Worm (Caenorhabditis elegans) whole organism, L1 larva: ENCODE results near the gene str-232.

ENCODE experiments used
- C04F5.9 ChIP-seq: sonication (generic microtip); optimal IDR thresholded peaks from 2 replicates; lab custom pipeline; 2016; ENCODE audit warnings: missing genetic modification characterization, missing compliant biosample characterization
- C16A3.4 ChIP-seq: fragments of 150-350 bp; optimal IDR thresholded peaks from 2 replicates; lab custom pipeline; 2014; ENCODE audit warnings: missing biosample characterization, missing genetic modification characterization
- F16B12.6 ChIP-seq: fragments of 150-350 bp; optimal IDR thresholded peaks from 2 replicates; lab custom pipeline; 2014; ENCODE audit warnings: missing biosample characterization, missing genetic modification characterization
- aha-1 ChIP-seq: fragments of 150-350 bp; optimal IDR thresholded peaks from 2 replicates; lab custom pipeline; 2014; ENCODE audit warnings: missing biosample characterization, missing genetic modification characterization
- aly-2 ChIP-seq: fragments of 150-350 bp; optimal IDR thresholded peaks from 2 replicates; lab custom pipeline; 2014; ENCODE audit warnings: missing biosample characterization, missing genetic modification characterization
- ama-1 ChIP-seq: fragments of 150-350 bp; optimal IDR thresholded peaks from 2 replicates; lab custom pipeline; 2014
- ceh-63 ChIP-seq: fragments of 200-800 bp; sonication (Bioruptor generic); optimal IDR thresholded peaks from 2 replicates; lab custom pipeline; 2018; ENCODE audit warnings: mild to moderate bottlenecking, missing genetic modification characterization, missing compliant biosample characterization
- ces-1 ChIP-seq: fragments of 150-350 bp; optimal IDR thresholded peaks from 2 replicates; lab custom pipeline; 2014; ENCODE audit warnings: missing biosample characterization, missing genetic modification reagents, missing genetic modification characterization
- dpl-1 ChIP-seq, 3 experiments: fragments of 150-350 bp in 2 of 3; sonication (generic microtip) in 1 of 3; optimal IDR thresholded peaks; 2 replicates each; lab custom pipeline; 2014 to 2017; ENCODE audit warnings: missing biosample characterization in 3 of 3, missing genetic modification characterization in 3 of 3, missing genetic modification reagents in 3 of 3
- dsc-1 ChIP-seq: sonication (generic microtip); optimal IDR thresholded peaks from 2 replicates; lab custom pipeline; 2016; ENCODE audit warnings: mild to moderate bottlenecking, missing genetic modification characterization, missing compliant biosample characterization
- egl-13 ChIP-seq: sonication (generic microtip); optimal IDR thresholded peaks from 2 replicates; lab custom pipeline; 2016; ENCODE audit warnings: missing genotype, missing genetic modification reagents, missing genetic modification characterization, missing compliant biosample characterization
- egl-27 ChIP-seq, 2 experiments: fragments of 150-350 bp in 1 of 2; sonication (generic microtip); optimal IDR thresholded peaks; 3 replicates each; lab custom pipeline; 2017 to 2018; ENCODE audit warnings: missing biosample characterization in 2 of 2, missing genetic modification characterization in 2 of 2, missing genetic modification reagents in 2 of 2
- elt-3 ChIP-seq, 6 experiments: fragments of 150-350 bp in 1 of 6; sonication (generic microtip); optimal IDR thresholded peaks; 2 replicates each; lab custom pipeline; 2017 to 2018; ENCODE audit warnings: missing biosample characterization in 6 of 6, missing genetic modification characterization in 6 of 6, inconsistent platforms in 1 of 6
- fkh-10 ChIP-seq: sonication (generic microtip); optimal IDR thresholded peaks from 2 replicates; lab custom pipeline; 2017; ENCODE audit warnings: missing biosample characterization, missing genetic modification reagents, missing genetic modification characterization
- fkh-4 ChIP-seq: sonication (generic microtip); optimal IDR thresholded peaks from 2 replicates; lab custom pipeline; 2016; ENCODE audit warnings: missing compliant biosample characterization, missing genetic modification characterization, borderline replicate concordance
- fkh-8 ChIP-seq: sonication (generic microtip); optimal IDR thresholded peaks from 2 replicates; lab custom pipeline; 2016; ENCODE audit warnings: mild to moderate bottlenecking, missing genetic modification characterization, missing compliant biosample characterization
- hlh-17 ChIP-seq: fragments of 200-800 bp; sonication (Bioruptor generic); optimal IDR thresholded peaks from 2 replicates; lab custom pipeline; 2018; ENCODE audit warnings: missing genetic modification characterization, mild to moderate bottlenecking, missing compliant biosample characterization, moderate library complexity, borderline replicate concordance
- hlh-4 ChIP-seq: sonication (generic microtip); optimal IDR thresholded peaks from 2 replicates; lab custom pipeline; 2016; ENCODE audit warnings: mild to moderate bottlenecking, missing genetic modification characterization, missing compliant biosample characterization
- jun-1 ChIP-seq: fragments of 150-350 bp; optimal IDR thresholded peaks from 2 replicates; lab custom pipeline; 2014; ENCODE audit warnings: missing biosample characterization, missing genetic modification reagents, missing genetic modification characterization
- lin-14 ChIP-seq: fragments of 200-800 bp; sonication (Bioruptor generic); optimal IDR thresholded peaks from 2 replicates; lab custom pipeline; 2018; ENCODE audit warnings: mild to moderate bottlenecking, missing genetic modification characterization, moderate library complexity, missing compliant biosample characterization
- lin-15B ChIP-seq: fragments of 150-350 bp; sonication (generic microtip); optimal IDR thresholded peaks from 3 replicates; lab custom pipeline; 2014; ENCODE audit warnings: missing biosample characterization, missing genetic modification characterization
- lin-39 ChIP-seq: fragments of 150-350 bp; optimal IDR thresholded peaks from 2 replicates; lab custom pipeline; 2014; ENCODE audit warnings: missing biosample characterization, missing genetic modification reagents, missing genetic modification characterization
- mab-9 ChIP-seq: fragments of 200-800 bp; sonication (Bioruptor generic); IDR thresholded peaks from 2 replicates; pipeline ENCODE4 v1.3.6; 2022; ENCODE audit warnings: missing genetic modification reagents, missing genetic modification characterization, missing compliant biosample characterization
- mdl-1 ChIP-seq, 2 experiments: fragments of 150-350 bp; optimal IDR thresholded peaks; 2 replicates each; lab custom pipeline; 2014 to 2017; ENCODE audit warnings: missing biosample characterization in 2 of 2, missing genetic modification characterization in 2 of 2, inconsistent platforms in 1 of 2
- mep-1 ChIP-seq: fragments of 150-350 bp; optimal IDR thresholded peaks from 2 replicates; lab custom pipeline; 2014; ENCODE audit warnings: missing biosample characterization, missing genetic modification characterization
- nhr-11 ChIP-seq: fragments of 150-350 bp; optimal IDR thresholded peaks from 2 replicates; lab custom pipeline; 2014; ENCODE audit warnings: missing biosample characterization, missing genetic modification characterization
- nhr-19 ChIP-seq: fragments of 200-800 bp; sonication (Bioruptor generic); conservative IDR thresholded peaks from 2 replicates; pipeline ENCODE4 v1.3.6; 2022; ENCODE audit warnings: missing genetic modification characterization, missing compliant biosample characterization
- nhr-237 ChIP-seq: fragments of 150-350 bp; optimal IDR thresholded peaks from 2 replicates; lab custom pipeline; 2014; ENCODE audit warnings: missing biosample characterization, missing genetic modification characterization
- nhr-28 ChIP-seq: fragments of 150-350 bp; optimal IDR thresholded peaks from 2 replicates; lab custom pipeline; 2014; ENCODE audit warnings: missing biosample characterization, missing genetic modification characterization
- nhr-76 ChIP-seq: sonication (generic microtip); optimal IDR thresholded peaks from 2 replicates; lab custom pipeline; 2017; ENCODE audit warnings: missing biosample characterization, missing genetic modification characterization
- nhr-77 ChIP-seq: fragments of 150-350 bp; optimal IDR thresholded peaks from 2 replicates; lab custom pipeline; 2014; ENCODE audit warnings: missing biosample characterization, missing genetic modification characterization
- pag-3 ChIP-seq: sonication (generic microtip); optimal IDR thresholded peaks from 2 replicates; lab custom pipeline; 2017; ENCODE audit warnings: missing genetic modification characterization, mild to moderate bottlenecking, missing compliant biosample characterization, antibody characterized with exemption, borderline replicate concordance; ENCODE audit not compliant: insufficient read depth
- pax-3 ChIP-seq: fragments of 200-800 bp; sonication (Bioruptor generic); optimal IDR thresholded peaks from 2 replicates; lab custom pipeline; 2018; ENCODE audit warnings: mild to moderate bottlenecking, missing genetic modification characterization, moderate library complexity, missing compliant biosample characterization
- skn-1 ChIP-seq: fragments of 150-350 bp; optimal IDR thresholded peaks from 2 replicates; lab custom pipeline; 2014; ENCODE audit warnings: missing biosample characterization, missing genetic modification characterization
- snu-23 ChIP-seq: sonication (generic microtip); optimal IDR thresholded peaks from 2 replicates; lab custom pipeline; 2016; ENCODE audit warnings: missing genetic modification characterization, missing compliant biosample characterization
- sup-37 ChIP-seq: fragments of 200-800 bp; sonication (Bioruptor generic); optimal IDR thresholded peaks from 2 replicates; lab custom pipeline; 2018; ENCODE audit warnings: mild to moderate bottlenecking, missing genetic modification characterization, missing compliant biosample characterization
- tlp-1 ChIP-seq: fragments of 150-350 bp; optimal IDR thresholded peaks from 2 replicates; lab custom pipeline; 2014; ENCODE audit warnings: missing biosample characterization, missing genetic modification characterization
- unc-130 ChIP-seq: fragments of 150-350 bp; optimal IDR thresholded peaks from 2 replicates; lab custom pipeline; 2017; ENCODE audit warnings: missing biosample characterization, missing genetic modification characterization, inconsistent platforms
- unc-30 ChIP-seq: sonication (generic microtip); optimal IDR thresholded peaks from 2 replicates; lab custom pipeline; 2017; ENCODE audit warnings: missing biosample characterization, missing genetic modification characterization
- xbp-1 ChIP-seq: sonication (generic microtip); optimal IDR thresholded peaks from 2 replicates; lab custom pipeline; 2016; ENCODE audit warnings: missing genetic modification characterization, missing compliant biosample characterization
- zag-1 ChIP-seq: fragments of 150-350 bp; optimal IDR thresholded peaks from 2 replicates; lab custom pipeline; 2014; ENCODE audit warnings: missing biosample characterization, missing genetic modification characterization
- ztf-11 ChIP-seq, 2 experiments: sonication (generic microtip); optimal IDR thresholded peaks; 2 replicates each; lab custom pipeline; 2016 to 2017; ENCODE audit warnings: missing genetic modification characterization in 2 of 2, missing biosample characterization in 1 of 2, missing compliant biosample characterization in 1 of 2

Gene str-232

ce11 chrV:16015652-16016051 is at the start of gene str-232:
Gene str-232, minus strand, starts transcription at chrV:16015752.
- TF ChIP-seq C16A3.4 (tag; lab: Kevin White, UChicago) (no peak), pag-3 (tag; lab: Kevin White, UChicago) (no peak), mep-1 (no peak), nhr-77 (tag; lab: Kevin White, UChicago) (no peak), nhr-11 (tag; lab: Kevin White, UChicago) (no peak), nhr-76 (tag; lab: Kevin White, UChicago) (no peak), mab-9 (GFP tag; lab: Robert Waterston, UW) (no peak), nhr-28 (no peak), lin-14 (GFP tag; lab: Kevin White, UChicago) (no peak), tlp-1 (tag; lab: Kevin White, UChicago) (no peak), nhr-19 (GFP tag; lab: Robert Waterston, UW) (no peak)

DNA sequence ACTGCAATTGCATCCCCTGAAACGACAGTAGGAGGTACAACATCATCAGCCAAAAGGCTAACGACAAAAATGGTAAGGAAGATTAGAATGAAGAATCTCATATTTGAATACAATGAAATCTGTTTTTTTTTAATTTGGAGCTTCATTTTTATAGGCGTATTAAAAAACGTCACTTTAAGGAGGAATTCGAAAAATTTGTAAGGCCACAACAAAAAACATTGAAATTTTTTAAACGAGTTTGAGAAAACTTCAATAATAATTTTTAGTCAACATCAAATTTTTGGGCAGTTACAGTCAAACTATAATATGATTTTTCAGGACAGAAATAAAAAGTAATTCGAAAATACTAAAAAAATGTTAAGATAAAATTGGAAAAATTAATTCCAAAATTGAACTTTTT is 47.2 kb upstream of the str-232 start, which contains the start of gene F14H3.14:
TSS of gene F14H3.14 (minus strand) at position 101 of the 400 bp plus-strand sequence.
- no peak for TF ChIP-seq ama-1 (lab: Kevin White, UChicago)
- TF ChIP-seq fkh-4 (tag; lab: Kevin White, UChicago): no peak
- no peak for TF ChIP-seq unc-130 (tag; lab: Kevin White, UChicago)
- TF ChIP-seq lin-39 (tag; lab: Kevin White, UChicago): no peak
- no peak for TF ChIP-seq aha-1
- TF ChIP-seq zag-1 (tag; lab: Kevin White, UChicago): no peak
- TF ChIP-seq elt-3 (tag; optimal IDR thresholded peaks at IDR 0.05; lab: Kevin White, UChicago): no peak
- TF ChIP-seq nhr-28: no peak
- no peak for TF ChIP-seq dpl-1 (GFP tag; optimal IDR thresholded peaks at IDR 0.05; lab: Kevin White, UChicago)
- TF ChIP-seq, all 84 proteins: peak for 0

DNA sequence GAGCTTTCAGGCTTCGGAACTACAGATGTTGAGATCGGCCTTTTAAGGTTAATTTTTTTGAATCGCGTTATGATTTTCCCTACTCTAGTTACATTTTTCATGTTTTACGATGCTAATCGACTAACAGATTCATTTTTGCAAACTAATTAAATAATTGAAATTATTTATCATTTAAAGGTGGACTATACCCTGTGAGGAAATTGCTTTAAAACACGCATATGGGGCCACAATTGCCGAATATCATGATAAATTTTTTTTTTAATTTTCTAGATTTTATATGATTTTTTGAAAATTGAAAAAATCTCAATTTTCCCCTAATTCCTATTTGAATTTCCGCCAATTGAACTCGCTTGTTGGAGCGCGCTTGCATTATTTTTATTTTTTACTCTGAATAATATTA is 46.4 kb upstream of the str-232 start, which contains the start of gene fbxa-100:
TSS of gene fbxa-100 (minus strand) at position 101 of the 400 bp plus-strand sequence.
- TF ChIP-seq hlh-4: no peak
- no peak for TF ChIP-seq nhr-77 (tag; lab: Kevin White, UChicago)
- no peak for TF ChIP-seq dsc-1 (tag; lab: Kevin White, UChicago)
- no peak for TF ChIP-seq sup-37 (GFP tag; lab: Kevin White, UChicago)
- no peak for TF ChIP-seq ces-1 (GFP tag; lab: Kevin White, UChicago)
- no peak for TF ChIP-seq fkh-4 (tag; lab: Kevin White, UChicago)
- TF ChIP-seq dpl-1 (GFP tag; optimal IDR thresholded peaks at IDR 0.05; lab: Kevin White, UChicago): no peak
- no peak for TF ChIP-seq jun-1 (tag; lab: Kevin White, UChicago)
- no peak for TF ChIP-seq ama-1 (lab: Kevin White, UChicago)
- TF ChIP-seq ceh-63: no peak
- TF ChIP-seq fkh-10: no peak
- no peak for TF ChIP-seq F16B12.6 (tag; lab: Kevin White, UChicago)
- TF ChIP-seq egl-27 (tag; optimal IDR thresholded peaks at IDR 0.05; lab: Kevin White, UChicago): no peak

DNA sequence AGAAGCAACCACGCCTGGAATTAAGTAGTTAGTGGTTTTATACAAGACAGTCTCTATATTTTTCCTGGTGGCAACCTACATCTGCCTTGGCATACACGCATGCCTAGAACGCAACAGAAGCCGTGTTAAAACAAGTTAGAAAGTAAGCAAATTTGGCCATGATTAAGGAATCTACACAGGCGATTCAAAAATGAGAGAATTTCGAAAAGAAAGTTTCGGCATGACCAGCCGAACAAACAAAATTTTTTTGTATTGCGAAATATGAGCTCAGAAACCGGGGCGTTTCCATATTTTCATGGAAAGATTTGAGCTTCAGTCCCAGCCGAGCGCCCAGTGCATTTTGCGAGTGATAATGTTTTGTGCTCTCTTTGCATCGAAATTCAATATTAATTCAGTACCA is 44.6 kb upstream of the str-232 start, which contains the start of gene F14H3.15:
TSS of gene F14H3.15 (minus strand) at position 101 of the 400 bp plus-strand sequence.
- TF ChIP-seq nhr-237 (tag; lab: Kevin White, UChicago): no peak
- TF ChIP-seq pax-3 (tag; lab: Kevin White, UChicago): no peak

DNA sequence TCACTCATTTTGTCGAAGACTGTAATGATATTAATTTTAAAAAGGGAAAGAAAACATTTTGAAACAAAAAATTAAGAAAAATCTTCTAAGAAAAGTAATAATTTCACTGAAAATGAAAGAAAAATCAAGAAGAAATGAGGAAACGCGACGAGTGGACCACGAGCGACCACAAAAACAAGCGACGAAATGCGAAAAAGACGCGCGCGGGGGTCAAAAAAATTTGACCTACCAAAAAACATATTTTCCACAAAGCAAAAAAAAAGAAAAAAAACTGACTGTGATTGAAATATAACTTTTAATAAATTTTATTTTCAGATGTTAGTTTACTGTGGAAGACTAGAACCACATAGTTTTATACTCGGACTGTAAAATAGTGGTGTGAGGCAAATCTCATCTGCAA is 43.3 kb upstream of the str-232 start, which contains the start of gene F14H3.6:
TSS of gene F14H3.6 (minus strand) at position 22 of the 400 bp plus-strand sequence.
- TF ChIP-seq mdl-1 (tag; optimal IDR thresholded peaks at IDR 0.05; lab: Kevin White, UChicago) (no peak), C04F5.9 (no peak), egl-13 (tag; lab: Kevin White, UChicago) (no peak), unc-30 (no peak), ama-1 (lab: Kevin White, UChicago) (no peak), snu-23 (GFP tag; lab: Kevin White, UChicago) (no peak), fkh-8 (tag; lab: Kevin White, UChicago) (no peak), skn-1 (tag; lab: Kevin White, UChicago) (no peak), egl-27 (tag; optimal IDR thresholded peaks at IDR 0.05; lab: Kevin White, UChicago) (no peak), fkh-4 (tag; lab: Kevin White, UChicago) (no peak), mab-9 (GFP tag; lab: Robert Waterston, UW) (no peak), xbp-1 (tag; lab: Kevin White, UChicago) (no peak), aly-2 (no peak), mep-1 (no peak), aha-1 (no peak), hlh-17 (GFP tag; lab: Kevin White, UChicago) (no peak), lin-15B (tag; lab: Kevin White, UChicago) (no peak), nhr-77 (tag; lab: Kevin White, UChicago) (no peak), ztf-11 (tag; optimal IDR thresholded peaks at IDR 0.05; lab: Kevin White, UChicago) (no peak), lin-14 (GFP tag; lab: Kevin White, UChicago) (no peak)
- TF ChIP-seq, all 84 proteins: peak for 0
